Fruit fly (Drosophila melanogaster) whole organism, embryonic: Measurements from ENCODE around the gene CG12177.

Experiments used
- Abd-B ChIP-seq: fragments of 200-800 bp; sonication (Bioruptor generic); optimal IDR thresholded peaks from 2 replicates; lab custom pipeline; 2018; ENCODE audit warnings: missing biosample characterization, mild to moderate bottlenecking, missing genetic modification characterization, moderate library complexity
- Aef1 ChIP-seq: fragments of 200-800 bp; sonication (Bioruptor generic); IDR thresholded peaks from 3 replicates; pipeline ENCODE4 v1.3.6; 2022; ENCODE audit warnings: missing biosample characterization, missing genetic modification characterization
- CG10431 ChIP-seq: fragments of 200-800 bp; sonication (Bioruptor generic); optimal IDR thresholded peaks from 3 replicates; lab custom pipeline; 2018; ENCODE audit warnings: missing biosample characterization, mild to moderate bottlenecking, missing genetic modification characterization
- CG11560 ChIP-seq: fragments of 200-800 bp; sonication (Bioruptor generic); IDR thresholded peaks from 3 replicates; pipeline ENCODE4 v1.3.6; 2022; ENCODE audit warnings: missing biosample characterization, missing genetic modification characterization
- CG12744 ChIP-seq: fragments of 200-800 bp; sonication (Bioruptor generic); optimal IDR thresholded peaks from 2 replicates; lab custom pipeline; 2016; ENCODE audit warnings: missing biosample characterization, missing genetic modification characterization
- CG12942 ChIP-seq: fragments of 200-800 bp; sonication (Bioruptor generic); optimal IDR thresholded peaks from 3 replicates; lab custom pipeline; 2016; ENCODE audit warnings: missing biosample characterization, missing genetic modification characterization
- CG13296 ChIP-seq: fragments of 200-800 bp; sonication (Bioruptor generic); optimal IDR thresholded peaks from 3 replicates; lab custom pipeline; 2018; ENCODE audit warnings: missing biosample characterization, mild to moderate bottlenecking, missing genetic modification characterization
- CG14710 ChIP-seq: fragments of 200-800 bp; sonication (Bioruptor generic); optimal IDR thresholded peaks from 3 replicates; lab custom pipeline; 2019; ENCODE audit warnings: missing biosample characterization, mild to moderate bottlenecking, missing genetic modification characterization, moderate library complexity
- CG15514 ChIP-seq: fragments of 200-800 bp; sonication (Bioruptor generic); optimal IDR thresholded peaks from 3 replicates; lab custom pipeline; 2017; ENCODE audit warnings: missing biosample characterization, missing genetic modification characterization, mild to moderate bottlenecking, moderate library complexity, missing genetic modification reagents
- CG17829 ChIP-seq: fragments of 200-800 bp; optimal IDR thresholded peaks from 2 replicates; lab custom pipeline; 2019; ENCODE audit warnings: missing biosample characterization, mild to moderate bottlenecking, missing genetic modification characterization, moderate library complexity
- CG2120 ChIP-seq: fragments of 200-800 bp; sonication (Bioruptor generic); optimal IDR thresholded peaks from 3 replicates; lab custom pipeline; 2016; ENCODE audit warnings: missing biosample characterization, missing genetic modification characterization
- CG2129 ChIP-seq: fragments of 200-800 bp; sonication (Bioruptor generic); IDR thresholded peaks from 2 replicates; pipeline ENCODE4 v1.3.6; 2022; ENCODE audit warnings: missing biosample characterization, missing genetic modification characterization; ENCODE audit not compliant: partially characterized antibody
- CG31365 ChIP-seq: fragments of 200-800 bp; sonication (Bioruptor generic); optimal IDR thresholded peaks from 2 replicates; lab custom pipeline; 2018; ENCODE audit warnings: missing biosample characterization, mild to moderate bottlenecking, missing genetic modification characterization
- CG34422 ChIP-seq: fragments of 200-800 bp; sonication (Bioruptor generic); IDR thresholded peaks from 3 replicates; pipeline ENCODE4 v1.3.6; 2022; ENCODE audit warnings: missing biosample characterization, missing genetic modification characterization
- CG3726 ChIP-seq: fragments of 200-800 bp; sonication (Bioruptor generic); IDR thresholded peaks from 3 replicates; pipeline ENCODE4, ENCODE4 v1.3.6; 2022; ENCODE audit warnings: missing biosample characterization, missing genetic modification characterization
- CG4424 ChIP-seq: fragments of 200-800 bp; sonication (Bioruptor generic); optimal IDR thresholded peaks from 3 replicates; lab custom pipeline; 2016; ENCODE audit warnings: missing biosample characterization, missing genetic modification characterization
- CG5245 ChIP-seq: fragments of 200-800 bp; sonication (Bioruptor generic); optimal IDR thresholded peaks from 3 replicates; lab custom pipeline; 2016; ENCODE audit warnings: missing biosample characterization, missing genetic modification characterization
- CG6683 ChIP-seq: fragments of 200-800 bp; sonication (Bioruptor generic); optimal IDR thresholded peaks from 2 replicates; lab custom pipeline; 2017; ENCODE audit warnings: missing biosample characterization, mild to moderate bottlenecking, missing genetic modification characterization, missing genetic modification reagents
- CG8089 ChIP-seq: fragments of 200-800 bp; sonication (Bioruptor generic); optimal IDR thresholded peaks from 3 replicates; lab custom pipeline; 2016; ENCODE audit warnings: missing biosample characterization, missing genetic modification characterization
- CG8388 ChIP-seq: fragments of 200-800 bp; sonication (Bioruptor generic); optimal IDR thresholded peaks from 2 replicates; lab custom pipeline; 2019; ENCODE audit warnings: missing biosample characterization, mild to moderate bottlenecking, missing genetic modification characterization, moderate library complexity
- Doc2 ChIP-seq: fragments of 200-800 bp; sonication (Bioruptor generic); IDR thresholded peaks from 2 replicates; pipeline ENCODE4 v1.3.6; 2022; ENCODE audit warnings: missing biosample characterization, missing genetic modification characterization
- E2f2 ChIP-seq: fragments of 200-800 bp; sonication (Bioruptor generic); IDR thresholded peaks from 2 replicates; pipeline ENCODE4 v1.3.6; 2022; ENCODE audit warnings: missing biosample characterization, missing genetic modification characterization
- HmgD ChIP-seq: fragments of 200-800 bp; sonication (Bioruptor generic); optimal IDR thresholded peaks from 3 replicates; lab custom pipeline; 2016; ENCODE audit warnings: missing biosample characterization, missing genetic modification characterization
- Hr39 ChIP-seq: fragments of >200 bp; optimal IDR thresholded peaks from 2 replicates; lab custom pipeline; 2017
- Lim3 ChIP-seq: fragments of 200-800 bp; sonication (Bioruptor generic); IDR thresholded peaks from 2 replicates; pipeline ENCODE4 v1.3.6; 2022; ENCODE audit warnings: missing biosample characterization, missing genetic modification characterization
- NFAT ChIP-seq: fragments of 200-800 bp; sonication (Bioruptor generic); IDR thresholded peaks from 2 replicates; pipeline ENCODE4 v1.3.6; 2022; ENCODE audit warnings: missing biosample characterization, missing genetic modification characterization
- Nf-YB ChIP-seq: fragments of 200-800 bp; sonication (Bioruptor generic); optimal IDR thresholded peaks from 3 replicates; lab custom pipeline; 2019; ENCODE audit warnings: missing biosample characterization, mild to moderate bottlenecking, missing genetic modification characterization, moderate library complexity
- Xbp1 ChIP-seq: fragments of 200-800 bp; sonication (Bioruptor generic); optimal IDR thresholded peaks from 3 replicates; lab custom pipeline; 2016; ENCODE audit warnings: missing biosample characterization, mild to moderate bottlenecking, missing genetic modification characterization
- Xrp1 ChIP-seq: fragments of 200-800 bp; sonication (Bioruptor generic); IDR thresholded peaks from 2 replicates; pipeline ENCODE4 v1.3.6; 2022; ENCODE audit warnings: missing biosample characterization, missing genetic modification characterization
- YL-1 ChIP-seq: fragments of 200-800 bp; sonication (Bioruptor generic); optimal IDR thresholded peaks from 3 replicates; lab custom pipeline; 2017; ENCODE audit warnings: missing biosample characterization, mild to moderate bottlenecking, missing genetic modification characterization
- cato ChIP-seq: fragments of 200-800 bp; sonication (Bioruptor generic); optimal IDR thresholded peaks from 2 replicates; lab custom pipeline; 2016; ENCODE audit warnings: missing biosample characterization, missing genetic modification characterization, borderline replicate concordance
- chinmo ChIP-seq: fragments of 200-800 bp; sonication (Bioruptor generic); IDR thresholded peaks from 4 replicates; pipeline ENCODE4 v1.3.6; 2022; ENCODE audit warnings: missing biosample characterization, missing genetic modification characterization; ENCODE audit not compliant: partially characterized antibody
- dpn ChIP-seq, 2 experiments: fragments of 200-800 bp; sonication (Bioruptor generic); optimal IDR thresholded peaks; 3 replicates each; lab custom pipeline; 2016; ENCODE audit warnings: missing biosample characterization in 2 of 2, missing genetic modification characterization in 2 of 2
- ewg ChIP-seq: fragments of 200-800 bp; sonication (Bioruptor generic); optimal IDR thresholded peaks from 3 replicates; lab custom pipeline; 2017; ENCODE audit warnings: mild to moderate bottlenecking, missing biosample characterization, missing genetic modification reagents, missing genetic modification characterization
- fu2 ChIP-seq: fragments of 200-800 bp; sonication (Bioruptor generic); optimal IDR thresholded peaks from 2 replicates; lab custom pipeline; 2016; ENCODE audit warnings: missing biosample characterization, missing genetic modification characterization
- gem ChIP-seq: fragments of 200-800 bp; sonication (Bioruptor generic); optimal IDR thresholded peaks from 2 replicates; lab custom pipeline; 2019; ENCODE audit warnings: missing biosample characterization, mild to moderate bottlenecking, missing genetic modification characterization, moderate library complexity
- gro ChIP-seq: fragments of 200-800 bp; sonication (Bioruptor generic); optimal IDR thresholded peaks from 2 replicates; lab custom pipeline; 2016; ENCODE audit warnings: missing biosample characterization, missing genetic modification characterization
- h ChIP-seq: fragments of >200 bp; optimal IDR thresholded peaks from 2 replicates; lab custom pipeline; 2017
- kah ChIP-seq: fragments of 200-800 bp; sonication (Bioruptor generic); optimal IDR thresholded peaks from 2 replicates; lab custom pipeline; 2018; ENCODE audit warnings: missing biosample characterization, mild to moderate bottlenecking, missing genetic modification characterization
- klu ChIP-seq: fragments of 200-800 bp; sonication (Bioruptor generic); IDR thresholded peaks from 2 replicates; pipeline ENCODE4 v1.3.6; 2022; ENCODE audit warnings: missing biosample characterization, missing genetic modification characterization
- lola ChIP-seq, 3 experiments: fragments of >200 bp in 2 of 3; fragments of 200-800 bp in 1 of 3; sonication (Bioruptor generic) in 1 of 3; optimal IDR thresholded peaks; 2 replicates each; lab custom pipeline; 2017 to 2019; ENCODE audit warnings: missing biosample characterization in 3 of 3, missing genetic modification characterization in 3 of 3, mild to moderate bottlenecking in 1 of 3, moderate library complexity in 1 of 3
- lov ChIP-seq, 2 experiments: fragments of 200-800 bp in 1 of 2; fragments of >200 bp in 1 of 2; sonication (Bioruptor generic) in 1 of 2; IDR thresholded peaks in 1 of 2; optimal IDR thresholded peaks in 1 of 2; 2 replicates in 1 of 2; 3 replicates in 1 of 2; pipeline versions ENCODE4 v1.3.6 to Lab custom; 2017 to 2022; ENCODE audit warnings: missing biosample characterization in 1 of 2, missing genetic modification characterization in 1 of 2
- nau ChIP-seq: fragments of 200-800 bp; sonication (Bioruptor generic); optimal IDR thresholded peaks from 3 replicates; lab custom pipeline; 2017; ENCODE audit warnings: missing biosample characterization, mild to moderate bottlenecking, missing genetic modification characterization, missing genetic modification reagents
- odd ChIP-seq: fragments of 200-800 bp; sonication (Bioruptor generic); optimal IDR thresholded peaks from 2 replicates; lab custom pipeline; 2017; ENCODE audit warnings: missing biosample characterization, mild to moderate bottlenecking, missing genetic modification characterization
- pan ChIP-seq, 4 experiments: fragments of >200 bp in 3 of 4; fragments of 200-800 bp in 1 of 4; sonication (Bioruptor generic) in 1 of 4; optimal IDR thresholded peaks in 3 of 4; IDR thresholded peaks in 1 of 4; 2 replicates each; pipeline versions ENCODE4 v1.3.6 to Lab custom; 2017 to 2022; ENCODE audit warnings: missing biosample characterization in 2 of 4, missing genetic modification characterization in 2 of 4, mixed read lengths in 1 of 4
- pzg ChIP-seq: fragments of 200-800 bp; sonication (Bioruptor generic); optimal IDR thresholded peaks from 3 replicates; lab custom pipeline; 2018; ENCODE audit warnings: missing biosample characterization, mild to moderate bottlenecking, missing genetic modification characterization, moderate library complexity
- slp2 ChIP-seq: fragments of 200-800 bp; sonication (Bioruptor generic); optimal IDR thresholded peaks from 2 replicates; lab custom pipeline; 2016; ENCODE audit warnings: missing biosample characterization, missing genetic modification characterization
- sna ChIP-seq: fragments of 200-800 bp; sonication (Bioruptor generic); IDR thresholded peaks from 2 replicates; pipeline ENCODE4 v1.3.6; 2022; ENCODE audit warnings: missing biosample characterization, missing genetic modification characterization; ENCODE audit not compliant: partially characterized antibody
- wek ChIP-seq: fragments of 200-800 bp; sonication (Bioruptor generic); optimal IDR thresholded peaks from 3 replicates; lab custom pipeline; 2018; ENCODE audit warnings: missing biosample characterization, mild to moderate bottlenecking, missing genetic modification characterization, moderate library complexity

CG12177 gene

dm6 chrX:13630290-13630900, 49.9 kb downstream of the CG12177 start (continued):
- no peak for TF ChIP-seq pan (optimal IDR thresholded peaks at IDR 0.05; lab: Kevin White, UChicago)
- TF ChIP-seq pan (GFP tag; optimal IDR thresholded peaks at IDR 0.05 in 1 of 2, IDR thresholded peaks at IDR 0.05 in 1 of 2): peak in 1 of 2 experiments; percentile 23
- TF ChIP-seq pzg (GFP tag; lab: Kevin White, UChicago): no peak
- TF ChIP-seq HmgD (GFP tag; lab: Kevin White, UChicago): no peak
- no peak for TF ChIP-seq Doc2 (GFP tag; lab: Robert Waterston, UW)
- TF ChIP-seq slp2 (GFP tag; lab: Kevin White, UChicago): no peak
- no peak for TF ChIP-seq odd (GFP tag; lab: Kevin White, UChicago)
- peak; percentile 60; the same call in 1 of the 2 replicates for TF ChIP-seq Xrp1 (GFP tag; lab: Robert Waterston, UW)
- no peak for TF ChIP-seq CG10431 (GFP tag; lab: Kevin White, UChicago)
- TF ChIP-seq klu (GFP tag; lab: Robert Waterston, UW): no peak
- TF ChIP-seq CG31365: no peak
- no peak for TF ChIP-seq nau (GFP tag; lab: Kevin White, UChicago)
- peak; percentile 60 for TF ChIP-seq gem
- peak; percentile 10 for TF ChIP-seq CG17829 (tag; lab: Kevin White, UChicago)
- TF ChIP-seq cato (GFP tag; lab: Kevin White, UChicago): no peak
- TF ChIP-seq CG12942: no peak
- no peak; the same call in 1 of the 2 replicates for TF ChIP-seq NFAT (GFP tag; lab: Robert Waterston, UW)
- no peak for TF ChIP-seq kah (GFP tag; lab: Kevin White, UChicago)
- TF ChIP-seq sna (GFP tag; lab: Robert Waterston, UW): no peak
- TF ChIP-seq wek (GFP tag; lab: Kevin White, UChicago): no peak
- no peak for TF ChIP-seq lov (optimal IDR thresholded peaks at IDR 0.05; lab: Kevin White, UChicago)
- no peak for TF ChIP-seq lov (GFP tag; IDR thresholded peaks at IDR 0.05; lab: Robert Waterston, UW)
- no peak for TF ChIP-seq E2f2
- TF ChIP-seq CG34422 (GFP tag; lab: Robert Waterston, UW): 0 out of 3 replicates have a peak, but pooled peaks have one; percentile 13
- TF ChIP-seq CG3726 (GFP tag; lab: Robert Waterston, UW): 0 out of 3 replicates have a peak, but pooled peaks have one; percentile 31
- TF ChIP-seq ewg: no peak
- TF ChIP-seq fu2: no peak
- peak; percentile 41 for TF ChIP-seq Xbp1 (GFP tag; lab: Kevin White, UChicago)
- TF ChIP-seq CG6683 (GFP tag; lab: Kevin White, UChicago): no peak
- no peak for TF ChIP-seq chinmo (GFP tag; lab: Robert Waterston, UW)
- no peak for TF ChIP-seq YL-1 (GFP tag; lab: Kevin White, UChicago)
- TF ChIP-seq CG14710: peak; percentile 22
- TF ChIP-seq dpn (GFP tag; optimal IDR thresholded peaks at IDR 0.05; lab: Kevin White, UChicago): peak; percentile 1 to 26
- TF ChIP-seq Lim3: no peak
- no peak for TF ChIP-seq CG5245 (GFP tag; lab: Kevin White, UChicago)
- no peak for TF ChIP-seq CG2129 (GFP tag; lab: Robert Waterston, UW)
- TF ChIP-seq Aef1 (GFP tag; lab: Robert Waterston, UW): no peak
- TF ChIP-seq Nf-YB: no peak
- no peak for TF ChIP-seq CG12744 (GFP tag; lab: Kevin White, UChicago)
- peak; percentile 17 for TF ChIP-seq CG8089
- no peak for TF ChIP-seq gro (GFP tag; lab: Kevin White, UChicago)
- TF ChIP-seq Hr39: no peak
- TF ChIP-seq Abd-B (GFP tag; lab: Kevin White, UChicago): no peak
- TF ChIP-seq h (lab: Kevin White, UChicago): no peak
- peak; percentile 11 for TF ChIP-seq CG8388
- peak; percentile 24 for TF ChIP-seq CG2120 (GFP tag; lab: Kevin White, UChicago)
- no peak for TF ChIP-seq CG11560 (tag; lab: Robert Waterston, UW)
- TF ChIP-seq CG13296 (GFP tag; lab: Kevin White, UChicago): no peak
- peak in 1 of 3 experiments; percentile 25 for TF ChIP-seq lola (GFP tag; optimal IDR thresholded peaks at IDR 0.05; lab: Kevin White, UChicago)
- TF ChIP-seq CG4424 (GFP tag; lab: Kevin White, UChicago): peak; percentile 37
- TF ChIP-seq CG15514 (GFP tag; lab: Kevin White, UChicago): no peak
